Worm (Caenorhabditis elegans): ENCODE results near the gene misc-1.

misc-1 gene

DNA sequence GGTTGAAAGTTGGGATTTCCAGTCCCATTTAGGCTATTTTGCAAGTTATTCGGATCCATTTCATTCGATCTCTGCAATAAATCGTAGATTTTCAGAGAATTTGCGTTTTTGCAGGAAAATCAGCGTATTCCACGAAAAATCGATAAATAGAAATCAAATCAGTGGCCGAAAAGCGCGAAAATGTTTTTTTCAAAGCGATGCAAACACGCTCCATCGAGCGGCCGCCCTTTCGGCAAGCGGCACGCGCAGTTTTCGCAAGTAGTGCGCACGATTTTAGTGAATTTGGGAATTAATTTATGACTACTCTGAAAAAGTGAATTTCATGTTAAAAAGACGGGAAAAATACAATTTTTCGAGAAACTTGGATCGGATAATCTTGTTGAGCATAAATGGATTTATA lies 31.3 kb upstream of the misc-1 start (continued):
- peak; percentile 60 to 69 for TF ChIP-seq egl-27 (tag; optimal IDR thresholded peaks at IDR 0.05)
- no peak for TF ChIP-seq pag-3 (tag; optimal IDR thresholded peaks at IDR 0.05; ENCODE audit: borderline replicate concordance, insufficient read depth)
- TF ChIP-seq nhr-11 (tag; optimal IDR thresholded peaks at IDR 0.05) = peak; percentile 85
- TF ChIP-seq dpl-1 (GFP tag; optimal IDR thresholded peaks at IDR 0.05) = peak; percentile 88 to 91 (median 91)
- peak; percentile 90 for TF ChIP-seq mab-9 (GFP tag; IDR thresholded peaks at IDR 0.05)
- TF ChIP-seq fkh-10 (GFP tag; optimal IDR thresholded peaks at IDR 0.05) = peak; percentile 95
- peak; percentile 93 for TF ChIP-seq nhr-77 (tag; optimal IDR thresholded peaks at IDR 0.05)
- TF ChIP-seq alr-1 (tag; optimal IDR thresholded peaks at IDR 0.05; ENCODE audit: borderline replicate concordance) = no peak
- TF ChIP-seq snu-23 (GFP tag; optimal IDR thresholded peaks at IDR 0.05) = peak; percentile 99
- peak; percentile 95 to 98 (median 96) for TF ChIP-seq ceh-82 (tag; optimal IDR thresholded peaks at IDR 0.05)
- peak; percentile 75 for TF ChIP-seq blmp-1 (tag; optimal IDR thresholded peaks at IDR 0.05)
- TF ChIP-seq F16B12.6 (tag; optimal IDR thresholded peaks at IDR 0.05) = peak; percentile 74
- peak; percentile 96 for TF ChIP-seq dsc-1 (tag; optimal IDR thresholded peaks at IDR 0.05)
- peak; percentile 64 for TF ChIP-seq C34B4.2 (tag; optimal IDR thresholded peaks at IDR 0.05)
- peak; percentile 91 for TF ChIP-seq lir-3 (tag; optimal IDR thresholded peaks at IDR 0.05; ENCODE audit: poor library complexity)
- TF ChIP-seq efl-1 (optimal IDR thresholded peaks at IDR 0.05) = peak; percentile 95 to 97
- peak; percentile 88 to 99 for TF ChIP-seq efl-1 (GFP tag; optimal IDR thresholded peaks at IDR 0.05 in 1 of 2)
- TF ChIP-seq snpc-4 (tag; optimal IDR thresholded peaks at IDR 0.05) = peak; percentile 92
- TF ChIP-seq C04F5.9 (tag; optimal IDR thresholded peaks at IDR 0.05) = peak; percentile 88
- peak; percentile 79 for TF ChIP-seq elt-2 (tag; optimal IDR thresholded peaks at IDR 0.05)
- TF ChIP-seq skn-1 (tag; optimal IDR thresholded peaks at IDR 0.05) = peak; percentile 93
- TF ChIP-seq hlh-17 (GFP tag; optimal IDR thresholded peaks at IDR 0.05; ENCODE audit: borderline replicate concordance) = no peak
- TF ChIP-seq unc-130 (tag; optimal IDR thresholded peaks at IDR 0.05) = peak; percentile 97
- no peak for TF ChIP-seq nhr-12 (tag; optimal IDR thresholded peaks at IDR 0.05)
- TF ChIP-seq lin-35 (GFP tag; optimal IDR thresholded peaks at IDR 0.05) = peak; percentile 90 to 94
- peak; percentile 94 for TF ChIP-seq ceh-8 (GFP tag; optimal IDR thresholded peaks at IDR 0.05)
- TF ChIP-seq sptf-1 (tag; optimal IDR thresholded peaks at IDR 0.05) = no peak
- peak; percentile 97 for TF ChIP-seq unc-86 (tag; optimal IDR thresholded peaks at IDR 0.05)
- TF ChIP-seq zag-1 (tag; optimal IDR thresholded peaks at IDR 0.05) = peak; percentile 62
- TF ChIP-seq ztf-4 (tag; optimal IDR thresholded peaks at IDR 0.05) = peak; percentile 95
- TF ChIP-seq rnt-1 (tag; optimal IDR thresholded peaks at IDR 0.05) = peak; percentile 98

DNA sequence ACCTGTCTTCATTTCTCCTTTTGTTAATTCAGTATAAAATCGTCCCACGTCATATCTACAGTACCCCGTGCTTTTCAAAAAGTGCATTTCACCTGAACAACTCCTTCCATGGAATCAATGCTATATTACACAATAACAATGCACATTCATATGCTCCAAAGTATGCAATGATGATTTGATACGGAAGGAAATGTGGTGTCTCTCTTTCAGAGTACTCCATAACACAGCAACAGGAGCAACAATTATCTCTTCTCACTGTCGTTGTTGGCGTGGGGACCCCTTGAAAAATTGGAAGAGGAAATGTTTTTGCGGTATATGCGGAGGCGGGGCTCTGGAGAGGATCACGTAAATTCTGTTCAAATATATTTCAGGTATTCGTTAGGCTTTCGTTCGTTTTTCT lies 28.9 kb upstream of the misc-1 start, which contains the start of gene cat-2:
TSS of gene cat-2 (plus strand) at position 301 of the 400 bp plus-strand sequence.
- TF ChIP-seq ceh-8 (GFP tag; optimal IDR thresholded peaks at IDR 0.05) (no peak), ceh-63 (GFP tag; optimal IDR thresholded peaks at IDR 0.05) (no peak), zag-1 (tag; optimal IDR thresholded peaks at IDR 0.05) (no peak), elt-3 (tag; optimal IDR thresholded peaks at IDR 0.05) (no peak), nhr-77 (tag; optimal IDR thresholded peaks at IDR 0.05) (no peak), sox-4 (tag; optimal IDR thresholded peaks at IDR 0.05) (no peak), lin-15B (tag; optimal IDR thresholded peaks at IDR 0.05) (no peak), jun-1 (tag; optimal IDR thresholded peaks at IDR 0.05) (no peak), ceh-82 (tag; optimal IDR thresholded peaks at IDR 0.05) (no peak)

DNA sequence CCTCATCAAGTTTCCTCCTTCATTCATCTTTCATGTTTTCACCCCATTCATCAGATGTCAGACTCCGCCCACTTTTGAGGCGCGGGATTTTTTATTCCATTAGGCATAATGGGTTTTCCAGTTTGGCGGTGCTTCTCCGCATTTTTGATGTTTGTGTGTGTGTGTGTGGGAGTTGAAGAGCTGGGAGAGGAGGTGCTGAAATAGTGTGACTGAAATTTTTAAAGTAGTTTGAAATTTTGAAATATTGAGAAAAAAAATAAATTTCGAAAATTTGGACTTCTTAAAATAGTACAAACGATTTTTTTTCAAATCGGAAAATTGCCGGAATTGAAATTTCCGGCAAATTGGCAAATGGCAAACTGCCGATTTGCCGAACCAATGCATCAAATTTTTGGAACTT lies 22.9 kb upstream of the misc-1 start, which contains the start of gene scc-2:
TSS of gene scc-2 (minus strand) at position 101 of the 400 bp plus-strand sequence.
- TF ChIP-seq pax-3 (tag; optimal IDR thresholded peaks at IDR 0.05) (no peak), lir-3 (tag; optimal IDR thresholded peaks at IDR 0.05; ENCODE audit: poor library complexity) (no peak), nhr-76 (tag; optimal IDR thresholded peaks at IDR 0.05) (no peak), lin-14 (GFP tag; optimal IDR thresholded peaks at IDR 0.05) (no peak), ztf-4 (tag; optimal IDR thresholded peaks at IDR 0.05) (no peak), egl-13 (tag; optimal IDR thresholded peaks at IDR 0.05) (no peak), nhr-20 (tag; optimal IDR thresholded peaks at IDR 0.05) (no peak), mep-1 (tag; optimal IDR thresholded peaks at IDR 0.05) (no peak), ceh-88 (GFP tag; IDR thresholded peaks at IDR 0.05) (no peak)

Measured in whole organism, L1 larva.